Worm (Caenorhabditis elegans): ENCODE measurements around the gene T09F5.20.

ce11 chrV:15111660-15112059 lies 36.0 kb downstream of the T09F5.20 start, which contains the start of gene T01G5.7:
- TF ChIP-seq bed-3 (GFP tag; optimal IDR thresholded peaks at IDR 0.05): no peak
- TF ChIP-seq unc-39 (tag; optimal IDR thresholded peaks at IDR 0.05): no peak
- no peak for TF ChIP-seq nhr-28 (tag; optimal IDR thresholded peaks at IDR 0.05)

Data from whole organism, mixed stage, embryonic.